Worm (Caenorhabditis elegans): ENCODE measurements around the gene srbc-60.

Gene srbc-60

ce11 chrV:801555-802060 lies 21.5 kb downstream of the srbc-60 start:
- no peak for TF ChIP-seq sea-1 (GFP tag; conservative IDR thresholded peaks at IDR 0.05)
- no peak for TF ChIP-seq F13C5.2 (tag; optimal IDR thresholded peaks at IDR 0.05)
- TF ChIP-seq hnd-1 (tag; optimal IDR thresholded peaks at IDR 0.05): no peak
- TF ChIP-seq hmbx-1 (tag; optimal IDR thresholded peaks at IDR 0.05): no peak
- TF ChIP-seq hmg-4 (GFP tag; optimal IDR thresholded peaks at IDR 0.05): no peak
- TF ChIP-seq ama-1 (optimal IDR thresholded peaks at IDR 0.05): no peak
- TF ChIP-seq tbx-37 (GFP tag; conservative IDR thresholded peaks at IDR 0.05): no peak
- no peak for TF ChIP-seq tra-4 (tag; optimal IDR thresholded peaks at IDR 0.05)
- no peak for TF ChIP-seq scrt-1 (GFP tag; IDR thresholded peaks at IDR 0.05)
- TF ChIP-seq aly-1 (tag; optimal IDR thresholded peaks at IDR 0.05): no peak
- TF ChIP-seq pes-1 (GFP tag; IDR thresholded peaks at IDR 0.05): no peak
- TF ChIP-seq flt-1 (GFP tag; IDR thresholded peaks at IDR 0.05): no peak

ce11 chrV:802726-803125 lies 22.6 kb downstream of the srbc-60 start:
- TF ChIP-seq hnd-1 (tag; optimal IDR thresholded peaks at IDR 0.05): no peak
- TF ChIP-seq hmbx-1 (tag; optimal IDR thresholded peaks at IDR 0.05): no peak
- TF ChIP-seq aly-1 (tag; optimal IDR thresholded peaks at IDR 0.05): no peak
- TF ChIP-seq tbx-37 (GFP tag; conservative IDR thresholded peaks at IDR 0.05): no peak
- no peak for TF ChIP-seq pes-1 (GFP tag; IDR thresholded peaks at IDR 0.05)
- TF ChIP-seq flt-1 (GFP tag; IDR thresholded peaks at IDR 0.05): no peak

ce11 chrV:803472-803871 lies 23.4 kb downstream of the srbc-60 start:
- TF ChIP-seq scrt-1 (GFP tag; IDR thresholded peaks at IDR 0.05) (no peak), tra-4 (tag; optimal IDR thresholded peaks at IDR 0.05) (no peak), tbx-37 (GFP tag; conservative IDR thresholded peaks at IDR 0.05) (no peak), aly-1 (tag; optimal IDR thresholded peaks at IDR 0.05) (no peak), F13C5.2 (tag; optimal IDR thresholded peaks at IDR 0.05) (no peak), hnd-1 (tag; optimal IDR thresholded peaks at IDR 0.05) (no peak), B0310.2 (tag; optimal IDR thresholded peaks at IDR 0.05) (no peak), ets-7 (tag; optimal IDR thresholded peaks at IDR 0.05) (no peak), sea-1 (GFP tag; conservative IDR thresholded peaks at IDR 0.05) (no peak), ama-1 (optimal IDR thresholded peaks at IDR 0.05) (no peak), ceh-36 (tag; optimal IDR thresholded peaks at IDR 0.05) (no peak), ceh-13 (GFP tag; optimal IDR thresholded peaks at IDR 0.05) (no peak), hmbx-1 (tag; optimal IDR thresholded peaks at IDR 0.05) (no peak)

- TF ChIP-seq hmbx-1 (tag; optimal IDR thresholded peaks at IDR 0.05) (no peak), flt-1 (GFP tag; IDR thresholded peaks at IDR 0.05) (no peak), F13C5.2 (tag; optimal IDR thresholded peaks at IDR 0.05) (no peak), ets-7 (tag; optimal IDR thresholded peaks at IDR 0.05) (no peak)
These were observed 24.4 kb downstream of the srbc-60 start, which contains the start of gene nhr-270 for ce11 chrV:804485-804884. Gene nhr-270, minus strand, starts transcription at chrV:804741.

ce11 chrV:808260-808659 lies 28.2 kb downstream of the srbc-60 start:
- TF ChIP-seq tbx-37 (GFP tag; conservative IDR thresholded peaks at IDR 0.05): no peak
- TF ChIP-seq hmbx-1 (tag; optimal IDR thresholded peaks at IDR 0.05): no peak

ce11 chrV:810281-810862 lies 30.3 kb downstream of the srbc-60 start, which contains the start of gene R13D11.4:
Gene R13D11.4, plus strand, starts transcription at chrV:810812.
- TF ChIP-seq scrt-1 (GFP tag; IDR thresholded peaks at IDR 0.05) (no peak), sea-1 (GFP tag; conservative IDR thresholded peaks at IDR 0.05) (no peak), tra-4 (tag; optimal IDR thresholded peaks at IDR 0.05) (no peak), hmg-4 (GFP tag; optimal IDR thresholded peaks at IDR 0.05) (no peak), aly-1 (tag; optimal IDR thresholded peaks at IDR 0.05) (no peak), hnd-1 (tag; optimal IDR thresholded peaks at IDR 0.05) (no peak), F13C5.2 (tag; optimal IDR thresholded peaks at IDR 0.05) (no peak), B0310.2 (tag; optimal IDR thresholded peaks at IDR 0.05) (no peak), ceh-36 (tag; optimal IDR thresholded peaks at IDR 0.05) (no peak), pes-1 (GFP tag; IDR thresholded peaks at IDR 0.05) (no peak), tbx-37 (GFP tag; conservative IDR thresholded peaks at IDR 0.05) (no peak), ceh-13 (GFP tag; optimal IDR thresholded peaks at IDR 0.05) (no peak)

ce11 chrV:813101-813500 lies 33.0 kb downstream of the srbc-60 start, which contains the start of gene R13D11.10:
Gene R13D11.10, minus strand, starts transcription at chrV:813201.
- TF ChIP-seq ceh-36 (tag; optimal IDR thresholded peaks at IDR 0.05): no peak
- TF ChIP-seq ceh-13 (GFP tag; optimal IDR thresholded peaks at IDR 0.05): no peak
- no peak for TF ChIP-seq tbx-11 (GFP tag; IDR thresholded peaks at IDR 0.05)
- TF ChIP-seq pes-1 (GFP tag; IDR thresholded peaks at IDR 0.05): no peak
- TF ChIP-seq aly-1 (tag; optimal IDR thresholded peaks at IDR 0.05): no peak
- TF ChIP-seq flt-1 (GFP tag; IDR thresholded peaks at IDR 0.05): no peak
- TF ChIP-seq B0310.2 (tag; optimal IDR thresholded peaks at IDR 0.05): no peak
- no peak for TF ChIP-seq tbx-37 (GFP tag; conservative IDR thresholded peaks at IDR 0.05)

- TF ChIP-seq ceh-13 (GFP tag; optimal IDR thresholded peaks at IDR 0.05) (no peak), hmbx-1 (tag; optimal IDR thresholded peaks at IDR 0.05) (no peak), tbx-11 (GFP tag; IDR thresholded peaks at IDR 0.05) (no peak), flt-1 (GFP tag; IDR thresholded peaks at IDR 0.05) (no peak), hnd-1 (tag; optimal IDR thresholded peaks at IDR 0.05) (no peak), F13C5.2 (tag; optimal IDR thresholded peaks at IDR 0.05) (no peak), tra-4 (tag; optimal IDR thresholded peaks at IDR 0.05) (no peak), ceh-36 (tag; optimal IDR thresholded peaks at IDR 0.05) (no peak), ets-7 (tag; optimal IDR thresholded peaks at IDR 0.05) (no peak), tbx-37 (GFP tag; conservative IDR thresholded peaks at IDR 0.05) (no peak), ama-1 (optimal IDR thresholded peaks at IDR 0.05) (no peak), sea-1 (GFP tag; conservative IDR thresholded peaks at IDR 0.05) (no peak), pes-1 (GFP tag; IDR thresholded peaks at IDR 0.05) (no peak), hmg-4 (GFP tag; optimal IDR thresholded peaks at IDR 0.05) (no peak), scrt-1 (GFP tag; IDR thresholded peaks at IDR 0.05) (no peak)
These were observed 34.6 kb downstream of the srbc-60 start, which contains the start of gene R13D11.3 for ce11 chrV:814716-815115. Gene R13D11.3, plus strand, starts transcription at chrV:815016.
